Worm (Caenorhabditis elegans) whole organism, L2 larva: ENCODE measurements around the gene ZK688.11.

Experiments
- ama-1 ChIP-seq: fragments of 150-350 bp; optimal IDR thresholded peaks from 2 replicates; lab custom pipeline; 2018; ENCODE audit warnings: inconsistent platforms
- ceh-82 ChIP-seq: fragments of 150-350 bp; optimal IDR thresholded peaks from 2 replicates; lab custom pipeline; 2014; ENCODE audit warnings: missing biosample characterization, missing genetic modification characterization
- fos-1 ChIP-seq: fragments of 150-350 bp; optimal IDR thresholded peaks from 2 replicates; lab custom pipeline; 2014; ENCODE audit warnings: missing biosample characterization, missing genetic modification characterization
- lsy-2 ChIP-seq, 2 experiments: fragments of 150-350 bp in 1 of 2; sonication (generic microtip) in 1 of 2; optimal IDR thresholded peaks; 2 replicates each; lab custom pipeline; 2014 to 2017; ENCODE audit warnings: missing biosample characterization in 2 of 2, missing genetic modification characterization in 2 of 2
- nhr-11 ChIP-seq: fragments of 150-350 bp; optimal IDR thresholded peaks from 2 replicates; lab custom pipeline; 2014; ENCODE audit warnings: missing biosample characterization, missing genetic modification characterization
- nhr-237 ChIP-seq: fragments of 150-350 bp; optimal IDR thresholded peaks from 2 replicates; lab custom pipeline; 2014; ENCODE audit warnings: missing biosample characterization, missing genetic modification characterization
- nhr-77 ChIP-seq: fragments of 150-350 bp; optimal IDR thresholded peaks from 2 replicates; lab custom pipeline; 2014; ENCODE audit warnings: missing biosample characterization, missing genetic modification characterization
- skn-1 ChIP-seq: sonication (generic microtip); optimal IDR thresholded peaks from 2 replicates; lab custom pipeline; 2017; ENCODE audit warnings: missing biosample characterization, missing genetic modification characterization
- snpc-4 ChIP-seq: fragments of 150-350 bp; optimal IDR thresholded peaks from 2 replicates; lab custom pipeline; 2014; ENCODE audit warnings: missing biosample characterization, missing genetic modification characterization
- unc-39 ChIP-seq: fragments of 150-350 bp; optimal IDR thresholded peaks from 2 replicates; lab custom pipeline; 2014; ENCODE audit warnings: missing biosample characterization, missing genetic modification characterization
- zag-1 ChIP-seq: fragments of 150-350 bp; optimal IDR thresholded peaks from 2 replicates; lab custom pipeline; 2014; ENCODE audit warnings: missing biosample characterization, missing genetic modification characterization
- ztf-4 ChIP-seq: fragments of 150-350 bp; optimal IDR thresholded peaks from 2 replicates; lab custom pipeline; 2014; ENCODE audit warnings: missing biosample characterization, missing genetic modification characterization

DNA sequence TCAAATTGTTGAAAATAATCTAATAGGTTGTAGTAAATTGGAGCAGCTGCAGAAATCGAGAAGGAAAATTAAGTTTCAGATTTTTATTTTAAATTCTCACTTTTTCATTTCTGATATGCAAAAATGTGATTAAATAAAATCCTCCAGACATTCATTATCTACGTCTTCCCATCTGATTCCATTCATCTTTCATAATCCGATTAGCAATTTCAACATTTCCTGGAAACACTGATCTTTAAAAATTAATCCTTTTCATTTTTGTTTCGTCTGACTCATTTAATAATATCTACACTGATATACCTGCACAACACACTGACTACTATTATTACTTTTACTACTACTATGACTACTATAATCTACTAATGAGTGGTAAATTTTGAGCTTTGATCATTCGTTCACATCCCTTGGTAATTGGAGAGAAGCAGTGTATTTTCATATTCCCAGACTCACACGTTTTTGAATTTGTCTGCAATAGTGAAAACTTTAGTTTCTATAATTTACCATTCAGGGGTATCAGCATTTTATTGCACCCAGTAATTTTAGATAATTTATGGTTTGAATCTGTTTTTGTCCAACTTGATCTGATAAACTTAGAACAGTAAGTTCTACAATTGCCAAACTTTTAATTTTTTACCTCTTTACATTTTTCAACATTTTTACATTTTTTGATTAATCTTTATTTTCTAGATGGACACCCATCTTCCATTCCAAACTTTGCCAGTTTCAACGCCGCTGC, 45.7 kb downstream of the ZK688.11 start, which contains the start of gene ceh-23:
- TF ChIP-seq ama-1 (lab: Kevin White, UChicago) (no peak), snpc-4 (tag; lab: Kevin White, UChicago) (no peak), skn-1 (tag; lab: Kevin White, UChicago) (no peak), lsy-2 (tag; optimal IDR thresholded peaks at IDR 0.05; lab: Kevin White, UChicago) (no peak), nhr-11 (tag; lab: Kevin White, UChicago) (no peak), fos-1 (no peak), ceh-82 (no peak), zag-1 (tag; lab: Kevin White, UChicago) (no peak), nhr-77 (tag; lab: Kevin White, UChicago) (no peak), unc-39 (tag; lab: Kevin White, UChicago) (no peak), ztf-4 (tag; lab: Kevin White, UChicago) (no peak), nhr-237 (tag; lab: Kevin White, UChicago) (no peak)
